Worm (Caenorhabditis elegans): ENCODE results near the gene F10D2.10.

DNA sequence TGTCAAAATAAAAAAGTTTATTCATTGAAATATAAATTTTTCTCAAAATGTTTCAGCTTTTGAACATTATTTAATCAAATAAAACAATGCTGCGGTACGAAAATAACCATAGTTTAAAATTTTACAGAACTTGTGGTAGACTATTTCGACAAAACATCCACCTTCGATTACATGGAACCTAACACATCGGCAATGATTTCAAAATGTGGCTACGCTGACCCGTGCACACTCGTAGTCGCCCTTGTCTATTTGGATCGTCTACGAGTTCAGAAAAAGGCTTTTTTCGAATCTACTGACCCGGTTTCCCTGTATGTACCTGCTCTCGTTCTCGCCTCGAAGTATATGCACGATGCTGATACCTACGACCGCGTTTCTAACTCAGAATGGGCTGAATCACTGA is 41.1 kb upstream of the F10D2.10 start:
- TF ChIP-seq efl-1 (optimal IDR thresholded peaks at IDR 0.05), result no peak
- TF ChIP-seq efl-1 (GFP tag; optimal IDR thresholded peaks at IDR 0.05 in 1 of 2), result no peak
- no peak for TF ChIP-seq ceh-63 (GFP tag; optimal IDR thresholded peaks at IDR 0.05)
- TF ChIP-seq fos-1 (tag; optimal IDR thresholded peaks at IDR 0.05), result no peak
- TF ChIP-seq ets-5 (GFP tag; IDR thresholded peaks at IDR 0.05), result no peak
- TF ChIP-seq unc-62 (GFP tag; optimal IDR thresholded peaks at IDR 0.05), result no peak
- TF ChIP-seq hpl-2 (GFP tag; optimal IDR thresholded peaks at IDR 0.05), result no peak
- TF ChIP-seq jun-1 (tag; optimal IDR thresholded peaks at IDR 0.05), result no peak
- TF ChIP-seq lin-35 (GFP tag; optimal IDR thresholded peaks at IDR 0.05), result no peak
- no peak for TF ChIP-seq hlh-4 (tag; optimal IDR thresholded peaks at IDR 0.05)
- no peak for TF ChIP-seq nhr-85 (tag)
- no peak for TF ChIP-seq snpc-4 (tag; optimal IDR thresholded peaks at IDR 0.05)
- no peak for TF ChIP-seq fkh-8 (tag; optimal IDR thresholded peaks at IDR 0.05)

Measured in whole organism, L1 larva.